Fruit fly (Drosophila melanogaster) whole organism, embryonic: ENCODE data around the gene pico.

Source experiments
- Ada2b ChIP-seq: fragments of 200-800 bp; sonication (Bioruptor generic); IDR thresholded peaks from 2 replicates; pipeline ENCODE4 v1.3.6; 2022; ENCODE audit warnings: missing biosample characterization, missing genetic modification characterization
- BEAF-32 ChIP-seq: fragments of 200-800 bp; sonication (Bioruptor generic); optimal IDR thresholded peaks from 3 replicates; lab custom pipeline; 2017; ENCODE audit warnings: missing biosample characterization, missing genetic modification characterization, mild to moderate bottlenecking, moderate library complexity, missing genetic modification reagents
- CG10654 ChIP-seq: fragments of 200-800 bp; sonication (Bioruptor generic); optimal IDR thresholded peaks from 2 replicates; lab custom pipeline; 2016; ENCODE audit warnings: missing biosample characterization, missing genetic modification characterization
- CG13624 ChIP-seq: fragments of 200-800 bp; sonication (Bioruptor generic); optimal IDR thresholded peaks from 2 replicates; lab custom pipeline; 2016; ENCODE audit warnings: missing biosample characterization, missing genetic modification characterization
- CG13894 ChIP-seq: fragments of 200-800 bp; sonication (Bioruptor generic); optimal IDR thresholded peaks from 3 replicates; lab custom pipeline; 2018; ENCODE audit warnings: missing biosample characterization, mild to moderate bottlenecking, missing genetic modification characterization, moderate library complexity
- CG14441 ChIP-seq: fragments of 200-800 bp; sonication (Bioruptor generic); IDR thresholded peaks from 2 replicates; pipeline ENCODE4 v1.3.6; 2022; ENCODE audit warnings: missing biosample characterization, missing genetic modification characterization
- CG15696 ChIP-seq: fragments of 200-800 bp; sonication (Bioruptor generic); optimal IDR thresholded peaks from 2 replicates; lab custom pipeline; 2019; ENCODE audit warnings: missing biosample characterization, mild to moderate bottlenecking, missing genetic modification characterization, moderate library complexity
- CG1647 ChIP-seq: fragments of 200-800 bp; sonication (Bioruptor generic); optimal IDR thresholded peaks from 3 replicates; lab custom pipeline; 2016; ENCODE audit warnings: missing biosample characterization, missing genetic modification characterization
- CG32767 ChIP-seq: fragments of 200-800 bp; sonication (Bioruptor generic); IDR thresholded peaks from 2 replicates; pipeline ENCODE4 v1.3.6; 2022; ENCODE audit warnings: missing biosample characterization, missing genetic modification characterization
- CG34224 ChIP-seq: fragments of 200-800 bp; sonication (Bioruptor generic); IDR thresholded peaks from 3 replicates; pipeline ENCODE4 v1.3.6; 2022; ENCODE audit warnings: missing biosample characterization, missing genetic modification characterization; ENCODE audit not compliant: partially characterized antibody
- CG3726 ChIP-seq: fragments of 200-800 bp; sonication (Bioruptor generic); IDR thresholded peaks from 3 replicates; pipeline ENCODE4, ENCODE4 v1.3.6; 2022; ENCODE audit warnings: missing biosample characterization, missing genetic modification characterization
- CG4854 ChIP-seq: fragments of 200-800 bp; sonication (Bioruptor generic); optimal IDR thresholded peaks from 2 replicates; lab custom pipeline; 2016; ENCODE audit warnings: missing biosample characterization, missing genetic modification characterization, inconsistent platforms
- CG6765 ChIP-seq: fragments of 200-800 bp; sonication (Bioruptor generic); optimal IDR thresholded peaks from 3 replicates; lab custom pipeline; 2017; ENCODE audit warnings: missing biosample characterization, mild to moderate bottlenecking, missing genetic modification characterization
- CG7271 ChIP-seq: fragments of 200-800 bp; sonication (Bioruptor generic); optimal IDR thresholded peaks from 2 replicates; lab custom pipeline; 2018; ENCODE audit warnings: missing biosample characterization, mild to moderate bottlenecking, missing genetic modification characterization, moderate library complexity
- CG7987 ChIP-seq: fragments of 200-800 bp; sonication (Bioruptor generic); optimal IDR thresholded peaks from 2 replicates; lab custom pipeline; 2018; ENCODE audit warnings: missing biosample characterization, mild to moderate bottlenecking, missing genetic modification characterization, moderate library complexity
- CG8478 ChIP-seq: fragments of >200 bp; optimal IDR thresholded peaks from 2 replicates; lab custom pipeline; 2018
- CG8924 ChIP-seq: fragments of 200-800 bp; optimal IDR thresholded peaks from 3 replicates; lab custom pipeline; 2019; ENCODE audit warnings: missing biosample characterization, mild to moderate bottlenecking, missing genetic modification characterization, moderate library complexity
- CG9215 ChIP-seq: fragments of 200-800 bp; sonication (Bioruptor generic); IDR thresholded peaks from 2 replicates; pipeline ENCODE4 v1.3.6; 2022; ENCODE audit warnings: missing biosample characterization, missing genetic modification characterization
- CG9437 ChIP-seq: fragments of 200-800 bp; sonication (Bioruptor generic); optimal IDR thresholded peaks from 2 replicates; lab custom pipeline; 2018; ENCODE audit warnings: missing biosample characterization, mild to moderate bottlenecking, missing genetic modification characterization
- CG9609 ChIP-seq: fragments of 200-800 bp; sonication (Bioruptor generic); optimal IDR thresholded peaks from 3 replicates; lab custom pipeline; 2016; ENCODE audit warnings: missing biosample characterization, missing genetic modification characterization
- CG9932 ChIP-seq: fragments of 200-800 bp; sonication (Bioruptor generic); IDR thresholded peaks from 2 replicates; pipeline ENCODE4 v1.3.6; 2022; ENCODE audit warnings: missing biosample characterization, missing genetic modification characterization
- Dll ChIP-seq: fragments of 200-800 bp; sonication (Bioruptor generic); IDR thresholded peaks from 4 replicates; pipeline ENCODE4 v1.3.6; 2022; ENCODE audit warnings: missing biosample characterization, missing genetic modification characterization; ENCODE audit not compliant: partially characterized antibody
- Dp ChIP-seq: fragments of 200-800 bp; sonication (Bioruptor generic); optimal IDR thresholded peaks from 2 replicates; lab custom pipeline; 2018; ENCODE audit warnings: missing biosample characterization, mild to moderate bottlenecking, missing genetic modification characterization, moderate library complexity
- E2f1 ChIP-seq: fragments of 200-800 bp; sonication (Bioruptor generic); IDR thresholded peaks from 2 replicates; pipeline ENCODE4 v1.3.6; 2022; ENCODE audit warnings: missing biosample characterization, missing genetic modification characterization
- E2f2 ChIP-seq: fragments of 200-800 bp; sonication (Bioruptor generic); IDR thresholded peaks from 2 replicates; pipeline ENCODE4 v1.3.6; 2022; ENCODE audit warnings: missing biosample characterization, missing genetic modification characterization
- Ets65A ChIP-seq: fragments of 200-800 bp; sonication (Bioruptor generic); peaks from one replicate; lab custom pipeline; 2016; ENCODE audit warnings: missing biosample characterization, missing genetic modification characterization
- Fer3 ChIP-seq: fragments of 200-800 bp; sonication (Bioruptor generic); optimal IDR thresholded peaks from 2 replicates; lab custom pipeline; 2018; ENCODE audit warnings: missing biosample characterization, mild to moderate bottlenecking, missing genetic modification characterization, moderate library complexity
- Kr ChIP-seq: fragments of 200-800 bp; sonication (Bioruptor generic); optimal IDR thresholded peaks from 2 replicates; lab custom pipeline; 2017; ENCODE audit warnings: missing biosample characterization, mild to moderate bottlenecking, missing genetic modification characterization
- Meics ChIP-seq: fragments of 200-800 bp; sonication (Bioruptor generic); optimal IDR thresholded peaks from 2 replicates; lab custom pipeline; 2017; ENCODE audit warnings: missing biosample characterization, mild to moderate bottlenecking, missing genetic modification characterization
- Nf-YC ChIP-seq: fragments of 200-800 bp; optimal IDR thresholded peaks from 3 replicates; lab custom pipeline; 2019; ENCODE audit warnings: missing biosample characterization, mild to moderate bottlenecking, missing genetic modification characterization, moderate library complexity
- Oli ChIP-seq: fragments of 200-800 bp; sonication (Bioruptor generic); optimal IDR thresholded peaks from 2 replicates; lab custom pipeline; 2018; ENCODE audit warnings: missing biosample characterization, mild to moderate bottlenecking, missing genetic modification characterization, moderate library complexity
- PHDP ChIP-seq: fragments of 200-800 bp; sonication (Bioruptor generic); optimal IDR thresholded peaks from 3 replicates; lab custom pipeline; 2018; ENCODE audit warnings: missing biosample characterization, mild to moderate bottlenecking, missing genetic modification characterization, moderate library complexity
- TFAM ChIP-seq: fragments of 200-800 bp; sonication (Bioruptor generic); optimal IDR thresholded peaks from 2 replicates; lab custom pipeline; 2017; ENCODE audit warnings: missing biosample characterization, missing genetic modification characterization, inconsistent platforms
- Xbp1 ChIP-seq: fragments of 200-800 bp; sonication (Bioruptor generic); optimal IDR thresholded peaks from 3 replicates; lab custom pipeline; 2016; ENCODE audit warnings: missing biosample characterization, mild to moderate bottlenecking, missing genetic modification characterization
- ab ChIP-seq: fragments of 200-800 bp; sonication (Bioruptor generic); optimal IDR thresholded peaks from 2 replicates; lab custom pipeline; 2016; ENCODE audit warnings: missing biosample characterization, missing genetic modification characterization
- al ChIP-seq: fragments of 200-800 bp; sonication (Bioruptor generic); IDR thresholded peaks from 2 replicates; pipeline ENCODE4 v1.3.6; 2022; ENCODE audit warnings: missing biosample characterization, missing genetic modification characterization
- ato ChIP-seq: fragments of 200-800 bp; sonication (Bioruptor generic); IDR thresholded peaks from 2 replicates; pipeline ENCODE4 v1.3.6; 2022; ENCODE audit warnings: missing biosample characterization, missing genetic modification characterization; ENCODE audit not compliant: partially characterized antibody
- croc ChIP-seq: fragments of 200-800 bp; sonication (Bioruptor generic); conservative IDR thresholded peaks from 3 replicates; pipeline ENCODE4 v1.3.6; 2022; ENCODE audit warnings: missing biosample characterization, missing genetic modification characterization
- dm ChIP-seq: fragments of 200-800 bp; sonication (Bioruptor generic); optimal IDR thresholded peaks from 3 replicates; lab custom pipeline; 2016; ENCODE audit warnings: missing biosample characterization, missing genetic modification characterization
- fru ChIP-seq: fragments of >200 bp; optimal IDR thresholded peaks from 2 replicates; lab custom pipeline; 2017
- gfzf ChIP-seq: fragments of 200-800 bp; sonication (Bioruptor generic); optimal IDR thresholded peaks from 2 replicates; lab custom pipeline; 2016; ENCODE audit warnings: missing biosample characterization, mild to moderate bottlenecking, missing genetic modification characterization, moderate library complexity
- kah ChIP-seq: fragments of 200-800 bp; sonication (Bioruptor generic); optimal IDR thresholded peaks from 2 replicates; lab custom pipeline; 2018; ENCODE audit warnings: missing biosample characterization, mild to moderate bottlenecking, missing genetic modification characterization
- kay ChIP-seq: fragments of 200-800 bp; sonication (Bioruptor generic); optimal IDR thresholded peaks from 2 replicates; lab custom pipeline; 2016; ENCODE audit warnings: missing biosample characterization, missing genetic modification characterization
- mam ChIP-seq: fragments of 200-800 bp; sonication (Bioruptor generic); optimal IDR thresholded peaks from 3 replicates; lab custom pipeline; 2016; ENCODE audit warnings: missing biosample characterization, missing genetic modification characterization
- mld ChIP-seq: fragments of 200-800 bp; sonication (Bioruptor generic); IDR thresholded peaks from 3 replicates; pipeline ENCODE4 v1.3.6; 2022; ENCODE audit warnings: missing biosample characterization, missing genetic modification characterization; ENCODE audit not compliant: partially characterized antibody
- run ChIP-seq: fragments of 200-800 bp; sonication (Bioruptor generic); optimal IDR thresholded peaks from 3 replicates; lab custom pipeline; 2018; ENCODE audit warnings: missing biosample characterization, mild to moderate bottlenecking, missing genetic modification characterization
- slou ChIP-seq: fragments of 200-800 bp; sonication (Bioruptor generic); optimal IDR thresholded peaks from 3 replicates; lab custom pipeline; 2016; ENCODE audit warnings: missing biosample characterization, missing genetic modification characterization
- stwl ChIP-seq: fragments of 200-800 bp; sonication (Bioruptor generic); optimal IDR thresholded peaks from 3 replicates; lab custom pipeline; 2018; ENCODE audit warnings: missing biosample characterization, mild to moderate bottlenecking, missing genetic modification characterization, moderate library complexity
- ttk ChIP-seq: fragments of 200-800 bp; sonication (Bioruptor generic); IDR thresholded peaks from 2 replicates; pipeline ENCODE4 v2.1.2; 2022; ENCODE audit warnings: missing biosample characterization, missing genetic modification characterization
- vnd ChIP-seq: fragments of 200-800 bp; sonication (Bioruptor generic); IDR thresholded peaks from 3 replicates; pipeline ENCODE4 v1.3.6; 2022; ENCODE audit warnings: missing biosample characterization, missing genetic modification characterization; ENCODE audit not compliant: partially characterized antibody

pico gene

dm6 chrX:19850503-19851094 lies 1.3 kb downstream of the pico start (continued):
- TF ChIP-seq CG10654 (GFP tag; lab: Kevin White, UChicago) (peak; percentile 90), PHDP (tag; lab: Kevin White, UChicago) (peak; percentile 88), CG3726 (peak; percentile 87; the same call in 2 of the 3 replicates), vnd (GFP tag; lab: Robert Waterston, UW) (no peak), stwl (tag; lab: Kevin White, UChicago) (peak; percentile 62), CG32767 (GFP tag; lab: Robert Waterston, UW) (peak; percentile 76), CG14441 (GFP tag; lab: Robert Waterston, UW) (peak; percentile 84), Ets65A (peak; percentile 96), croc (GFP tag; lab: Robert Waterston, UW) (peak; percentile 90), E2f2 (GFP tag; lab: Robert Waterston, UW) (peak; percentile 60; the same call in 1 of the 2 replicates), slou (GFP tag; lab: Kevin White, UChicago) (peak; percentile 71), CG8478 (no peak), CG9609 (GFP tag; lab: Kevin White, UChicago) (peak; percentile 90), Dll (no peak), CG13624 (peak; percentile 82), run (tag; lab: Kevin White, UChicago) (peak; percentile 50), mam (GFP tag; lab: Kevin White, UChicago) (peak; percentile 83), dm (peak; percentile 73), Fer3 (peak; percentile 79), Ada2b (GFP tag; lab: Robert Waterston, UW) (peak; percentile 86), CG8924 (tag; lab: Kevin White, UChicago) (peak; percentile 68), fru (lab: Kevin White, UChicago) (no peak), CG4854 (GFP tag; lab: Kevin White, UChicago) (peak; percentile 75), CG6765 (peak; percentile 10), ttk (GFP tag; lab: Robert Waterston, UW) (peak; percentile 87), E2f1 (GFP tag; lab: Robert Waterston, UW) (peak; percentile 88), Dp (GFP tag; lab: Kevin White, UChicago) (no peak), CG9437 (GFP tag; lab: Kevin White, UChicago) (peak; percentile 81), CG7271 (tag; lab: Kevin White, UChicago) (peak; percentile 84), Nf-YC (tag; lab: Kevin White, UChicago) (no peak), CG13894 (tag; lab: Kevin White, UChicago) (no peak), ab (GFP tag; lab: Kevin White, UChicago) (peak; percentile 91), CG7987 (GFP tag; lab: Kevin White, UChicago) (peak; percentile 43), CG9932 (peak; percentile 50), mld (GFP tag; lab: Robert Waterston, UW) (no peak), Xbp1 (GFP tag; lab: Kevin White, UChicago) (peak; percentile 95), CG9215 (GFP tag; lab: Robert Waterston, UW) (peak; percentile 52; the same call in 1 of the 2 replicates), ato (GFP tag; lab: Robert Waterston, UW) (no peak), Kr (GFP tag; lab: Kevin White, UChicago) (peak; percentile 74), CG15696 (tag; lab: Kevin White, UChicago) (peak; percentile 92), al (0 out of 2 replicates have a peak, but pooled peaks have one; percentile 20), Oli (tag; lab: Kevin White, UChicago) (peak; percentile 94), Meics (GFP tag; lab: Kevin White, UChicago) (peak; percentile 78), gfzf (GFP tag; lab: Kevin White, UChicago) (no peak), BEAF-32 (GFP tag; lab: Kevin White, UChicago) (no peak), TFAM (GFP tag; lab: Kevin White, UChicago) (peak; percentile 67), kay (GFP tag; lab: Kevin White, UChicago) (peak; percentile 80), kah (GFP tag; lab: Kevin White, UChicago) (peak; percentile 71), CG34224 (no peak), CG1647 (peak; percentile 89)
